Fruit fly (Drosophila melanogaster) whole organism, embryonic: ENCODE results near the gene CG11811.

Experiments used
- Atf3 ChIP-seq: fragments of 200-800 bp; sonication (Bioruptor generic); optimal IDR thresholded peaks from 3 replicates; lab custom pipeline; 2016; ENCODE audit warnings: missing biosample characterization, missing genetic modification characterization
- CG10147 ChIP-seq: fragments of 200-800 bp; sonication (Bioruptor generic); optimal IDR thresholded peaks from 2 replicates; lab custom pipeline; 2019; ENCODE audit warnings: missing biosample characterization, mild to moderate bottlenecking, missing genetic modification characterization, moderate library complexity
- CG10321 ChIP-seq: fragments of 200-800 bp; sonication (Bioruptor generic); IDR thresholded peaks from 2 replicates; pipeline ENCODE4 v1.3.6; 2022; ENCODE audit warnings: missing biosample characterization, missing genetic modification characterization
- CG10431 ChIP-seq: fragments of 200-800 bp; sonication (Bioruptor generic); optimal IDR thresholded peaks from 3 replicates; lab custom pipeline; 2018; ENCODE audit warnings: missing biosample characterization, mild to moderate bottlenecking, missing genetic modification characterization
- CG10654 ChIP-seq: fragments of 200-800 bp; sonication (Bioruptor generic); optimal IDR thresholded peaks from 2 replicates; lab custom pipeline; 2016; ENCODE audit warnings: missing biosample characterization, missing genetic modification characterization
- CG12299 ChIP-seq: fragments of 200-800 bp; sonication (Bioruptor generic); optimal IDR thresholded peaks from 2 replicates; lab custom pipeline; 2018; ENCODE audit warnings: missing biosample characterization, mild to moderate bottlenecking, missing genetic modification characterization
- CG1233 ChIP-seq: fragments of 200-800 bp; sonication (Bioruptor generic); optimal IDR thresholded peaks from 4 replicates; lab custom pipeline; 2018; ENCODE audit warnings: missing biosample characterization, mild to moderate bottlenecking, missing genetic modification characterization
- CG13296 ChIP-seq: fragments of 200-800 bp; sonication (Bioruptor generic); optimal IDR thresholded peaks from 3 replicates; lab custom pipeline; 2018; ENCODE audit warnings: missing biosample characterization, mild to moderate bottlenecking, missing genetic modification characterization
- CG13624 ChIP-seq: fragments of 200-800 bp; sonication (Bioruptor generic); optimal IDR thresholded peaks from 2 replicates; lab custom pipeline; 2016; ENCODE audit warnings: missing biosample characterization, missing genetic modification characterization
- CG15479 ChIP-seq: fragments of 200-800 bp; sonication (Bioruptor generic); optimal IDR thresholded peaks from 3 replicates; lab custom pipeline; 2019; ENCODE audit warnings: missing biosample characterization, mild to moderate bottlenecking, missing genetic modification characterization, moderate library complexity
- CG15696 ChIP-seq: fragments of 200-800 bp; sonication (Bioruptor generic); optimal IDR thresholded peaks from 2 replicates; lab custom pipeline; 2019; ENCODE audit warnings: missing biosample characterization, mild to moderate bottlenecking, missing genetic modification characterization, moderate library complexity
- CG1602 ChIP-seq: fragments of 200-800 bp; sonication (Bioruptor generic); optimal IDR thresholded peaks from 3 replicates; lab custom pipeline; 2016; ENCODE audit warnings: missing biosample characterization, missing genetic modification characterization
- CG1647 ChIP-seq: fragments of 200-800 bp; sonication (Bioruptor generic); optimal IDR thresholded peaks from 3 replicates; lab custom pipeline; 2016; ENCODE audit warnings: missing biosample characterization, missing genetic modification characterization
- CG16779 ChIP-seq: fragments of 200-800 bp; sonication (Bioruptor generic); IDR thresholded peaks from 2 replicates; pipeline ENCODE4 v1.3.6; 2022; ENCODE audit warnings: missing biosample characterization, missing genetic modification characterization
- CG32767 ChIP-seq: fragments of 200-800 bp; sonication (Bioruptor generic); IDR thresholded peaks from 2 replicates; pipeline ENCODE4 v1.3.6; 2022; ENCODE audit warnings: missing biosample characterization, missing genetic modification characterization
- CG3838 ChIP-seq: fragments of 200-800 bp; sonication (Bioruptor generic); optimal IDR thresholded peaks from 3 replicates; lab custom pipeline; 2016; ENCODE audit warnings: missing biosample characterization, missing genetic modification characterization
- CG3995 ChIP-seq: fragments of 200-800 bp; sonication (Bioruptor generic); optimal IDR thresholded peaks from 3 replicates; lab custom pipeline; 2016; ENCODE audit warnings: missing biosample characterization, missing genetic modification characterization
- CG7271 ChIP-seq: fragments of 200-800 bp; sonication (Bioruptor generic); optimal IDR thresholded peaks from 2 replicates; lab custom pipeline; 2018; ENCODE audit warnings: missing biosample characterization, mild to moderate bottlenecking, missing genetic modification characterization, moderate library complexity
- CG7357 ChIP-seq: fragments of 200-800 bp; sonication (Bioruptor generic); IDR thresholded peaks from 3 replicates; pipeline ENCODE4 v1.3.6; 2022; ENCODE audit warnings: missing biosample characterization, missing genetic modification characterization
- CG7745 ChIP-seq: fragments of 200-800 bp; sonication (Bioruptor generic); optimal IDR thresholded peaks from 2 replicates; lab custom pipeline; 2018; ENCODE audit warnings: missing biosample characterization, mild to moderate bottlenecking, missing genetic modification characterization, moderate library complexity
- CG7987 ChIP-seq: fragments of 200-800 bp; sonication (Bioruptor generic); optimal IDR thresholded peaks from 2 replicates; lab custom pipeline; 2018; ENCODE audit warnings: missing biosample characterization, mild to moderate bottlenecking, missing genetic modification characterization, moderate library complexity
- CG8478 ChIP-seq: fragments of >200 bp; optimal IDR thresholded peaks from 2 replicates; lab custom pipeline; 2018
- CG9437 ChIP-seq: fragments of 200-800 bp; sonication (Bioruptor generic); optimal IDR thresholded peaks from 2 replicates; lab custom pipeline; 2018; ENCODE audit warnings: missing biosample characterization, mild to moderate bottlenecking, missing genetic modification characterization
- CG9797 ChIP-seq: fragments of 200-800 bp; sonication (Bioruptor generic); optimal IDR thresholded peaks from 3 replicates; lab custom pipeline; 2018; ENCODE audit warnings: missing biosample characterization, mild to moderate bottlenecking, missing genetic modification characterization
- CG9932 ChIP-seq: fragments of 200-800 bp; sonication (Bioruptor generic); IDR thresholded peaks from 2 replicates; pipeline ENCODE4 v1.3.6; 2022; ENCODE audit warnings: missing biosample characterization, missing genetic modification characterization
- Dfd ChIP-seq, 2 experiments: fragments of >200 bp; optimal IDR thresholded peaks; 2 replicates each; lab custom pipeline; 2017; ENCODE audit warnings: missing biosample characterization in 2 of 2, missing genetic modification characterization in 2 of 2
- Ets65A ChIP-seq: fragments of 200-800 bp; sonication (Bioruptor generic); peaks from one replicate; lab custom pipeline; 2016; ENCODE audit warnings: missing biosample characterization, missing genetic modification characterization
- Gsc ChIP-seq: fragments of 200-800 bp; sonication (Bioruptor generic); IDR thresholded peaks from 2 replicates; pipeline ENCODE4 v1.3.6; 2022; ENCODE audit warnings: missing biosample characterization, missing genetic modification characterization
- HHEX ChIP-seq: fragments of 200-800 bp; sonication (Bioruptor generic); optimal IDR thresholded peaks from 3 replicates; lab custom pipeline; 2017; ENCODE audit warnings: missing biosample characterization, mild to moderate bottlenecking, missing genetic modification characterization, missing genetic modification reagents
- HLH3B ChIP-seq: fragments of 200-800 bp; sonication (Bioruptor generic); IDR thresholded peaks from 2 replicates; pipeline ENCODE4 v1.3.6; 2022; ENCODE audit warnings: missing biosample characterization, missing genetic modification characterization
- Oli ChIP-seq: fragments of 200-800 bp; sonication (Bioruptor generic); optimal IDR thresholded peaks from 2 replicates; lab custom pipeline; 2018; ENCODE audit warnings: missing biosample characterization, mild to moderate bottlenecking, missing genetic modification characterization, moderate library complexity
- Rfx ChIP-seq: fragments of 200-800 bp; sonication (Bioruptor generic); IDR thresholded peaks from 2 replicates; pipeline ENCODE4 v1.3.6; 2022; ENCODE audit warnings: missing biosample characterization, missing genetic modification characterization
- Spps ChIP-seq: fragments of 200-800 bp; sonication (Bioruptor generic); optimal IDR thresholded peaks from 2 replicates; lab custom pipeline; 2018; ENCODE audit warnings: missing biosample characterization, mild to moderate bottlenecking, missing genetic modification characterization
- Stat92E ChIP-seq, 3 experiments: fragments of >200 bp in 2 of 3; fragments of 200-800 bp in 1 of 3; sonication (Bioruptor generic) in 1 of 3; optimal IDR thresholded peaks; 2 replicates each; lab custom pipeline; 2017 to 2019; ENCODE audit warnings: missing biosample characterization in 3 of 3, missing genetic modification characterization in 3 of 3, mild to moderate bottlenecking in 1 of 3, moderate library complexity in 1 of 3
- abd-A ChIP-seq: fragments of 200-800 bp; sonication (Bioruptor generic); optimal IDR thresholded peaks from 3 replicates; lab custom pipeline; 2019; ENCODE audit warnings: missing biosample characterization, mild to moderate bottlenecking, missing genetic modification characterization, moderate library complexity
- ap ChIP-seq: fragments of 200-800 bp; sonication (Bioruptor generic); IDR thresholded peaks from 2 replicates; pipeline ENCODE4 v1.3.6; 2022; ENCODE audit warnings: missing biosample characterization, missing genetic modification characterization
- ash1 ChIP-seq: fragments of 200-800 bp; sonication (Bioruptor generic); optimal IDR thresholded peaks from 2 replicates; lab custom pipeline; 2018; ENCODE audit warnings: missing biosample characterization, mild to moderate bottlenecking, missing genetic modification characterization
- bbx ChIP-seq: fragments of 200-800 bp; sonication (Bioruptor generic); IDR thresholded peaks from 2 replicates; pipeline ENCODE4 v1.3.6; 2022; ENCODE audit warnings: missing biosample characterization, missing genetic modification characterization; ENCODE audit not compliant: partially characterized antibody
- chinmo ChIP-seq: fragments of 200-800 bp; sonication (Bioruptor generic); IDR thresholded peaks from 4 replicates; pipeline ENCODE4 v1.3.6; 2022; ENCODE audit warnings: missing biosample characterization, missing genetic modification characterization; ENCODE audit not compliant: partially characterized antibody
- crol ChIP-seq: fragments of 200-800 bp; sonication (Bioruptor generic); IDR thresholded peaks from 2 replicates; pipeline ENCODE4 v1.3.6; 2022; ENCODE audit warnings: missing biosample characterization, missing genetic modification characterization
- ewg ChIP-seq: fragments of 200-800 bp; sonication (Bioruptor generic); optimal IDR thresholded peaks from 3 replicates; lab custom pipeline; 2017; ENCODE audit warnings: mild to moderate bottlenecking, missing biosample characterization, missing genetic modification reagents, missing genetic modification characterization
- gce ChIP-seq: fragments of 200-800 bp; sonication (Bioruptor generic); IDR thresholded peaks from 3 replicates; pipeline ENCODE4 v1.3.6; 2022; ENCODE audit warnings: missing biosample characterization, missing genetic modification characterization
- gsb-n ChIP-seq: fragments of 200-800 bp; sonication (Bioruptor generic); optimal IDR thresholded peaks from 3 replicates; lab custom pipeline; 2018; ENCODE audit warnings: missing biosample characterization, mild to moderate bottlenecking, missing genetic modification characterization
- kni ChIP-seq: fragments of 200-800 bp; sonication (Bioruptor generic); optimal IDR thresholded peaks from 3 replicates; lab custom pipeline; 2017; ENCODE audit warnings: mild to moderate bottlenecking, missing biosample characterization, missing genetic modification reagents, missing genetic modification characterization
- lbe ChIP-seq: fragments of 200-800 bp; sonication (Bioruptor generic); optimal IDR thresholded peaks from 2 replicates; lab custom pipeline; 2016; ENCODE audit warnings: missing biosample characterization, mild to moderate bottlenecking, missing genetic modification characterization
- nmo ChIP-seq: fragments of 200-800 bp; sonication (Bioruptor generic); optimal IDR thresholded peaks from 2 replicates; lab custom pipeline; 2018; ENCODE audit warnings: missing biosample characterization, mild to moderate bottlenecking, missing genetic modification characterization, moderate library complexity
- p53 ChIP-seq: fragments of 200-800 bp; sonication (Bioruptor generic); optimal IDR thresholded peaks from 2 replicates; lab custom pipeline; 2016; ENCODE audit warnings: missing biosample characterization, missing genetic modification characterization
- pum ChIP-seq: fragments of 200-800 bp; sonication (Bioruptor generic); optimal IDR thresholded peaks from 2 replicates; lab custom pipeline; 2016; ENCODE audit warnings: missing biosample characterization, missing genetic modification characterization
- ttk ChIP-seq: fragments of 200-800 bp; sonication (Bioruptor generic); IDR thresholded peaks from 2 replicates; pipeline ENCODE4 v2.1.2; 2022; ENCODE audit warnings: missing biosample characterization, missing genetic modification characterization
- tx ChIP-seq: fragments of 200-800 bp; sonication (Bioruptor generic); optimal IDR thresholded peaks from 2 replicates; lab custom pipeline; 2016; ENCODE audit warnings: missing biosample characterization, missing genetic modification characterization
- vfl ChIP-seq: fragments of 200-800 bp; sonication (Bioruptor generic); optimal IDR thresholded peaks from 2 replicates; lab custom pipeline; 2016; ENCODE audit warnings: missing biosample characterization, missing genetic modification characterization

CG11811 gene

dm6 chr3L:10664511-10665062, 26.2 kb upstream of the CG11811 start, which contains the start of gene simj (continued):
- TF ChIP-seq Dfd (GFP tag; optimal IDR thresholded peaks at IDR 0.05; lab: Kevin White, UChicago): no peak
- TF ChIP-seq bbx (GFP tag; lab: Robert Waterston, UW): peak; percentile 95
- peak; percentile 71 for TF ChIP-seq lbe (GFP tag; lab: Kevin White, UChicago)
- TF ChIP-seq gce (GFP tag; lab: Robert Waterston, UW): peak; percentile 35; the same call in 1 of the 3 replicates
- peak; percentile 94 for TF ChIP-seq CG9797
- TF ChIP-seq chinmo (GFP tag; lab: Robert Waterston, UW): peak; percentile 96
- TF ChIP-seq vfl (GFP tag; lab: Kevin White, UChicago): peak; percentile 55
- peak; percentile 39 for TF ChIP-seq HHEX (GFP tag; lab: Kevin White, UChicago)
- TF ChIP-seq CG7271 (tag; lab: Kevin White, UChicago): peak; percentile 72
- peak; percentile 53 for TF ChIP-seq kni (GFP tag; lab: Kevin White, UChicago)
- peak; percentile 0 for TF ChIP-seq CG7745
- TF ChIP-seq pum (GFP tag; lab: Kevin White, UChicago): no peak
- TF ChIP-seq gsb-n (tag; lab: Kevin White, UChicago): peak; percentile 30
- no peak for TF ChIP-seq CG1602 (GFP tag; lab: Kevin White, UChicago)
- TF ChIP-seq crol: peak; percentile 7; the same call in 1 of the 2 replicates
- TF ChIP-seq CG3995 (GFP tag; lab: Kevin White, UChicago): no peak
- TF ChIP-seq CG3838 (GFP tag; lab: Kevin White, UChicago): peak; percentile 51
- peak; percentile 6 for TF ChIP-seq CG15696
- TF ChIP-seq ash1 (GFP tag; lab: Kevin White, UChicago): peak; percentile 77
- TF ChIP-seq abd-A (tag; lab: Kevin White, UChicago): peak; percentile 73
- TF ChIP-seq Stat92E (GFP tag; optimal IDR thresholded peaks at IDR 0.05; lab: Kevin White, UChicago): peak in 1 of 3 experiments; percentile 75
- peak; percentile 13 for TF ChIP-seq CG1647 (GFP tag; lab: Kevin White, UChicago)
- TF ChIP-seq tx (GFP tag; lab: Kevin White, UChicago): peak; percentile 22
- peak; percentile 63 for TF ChIP-seq CG1233 (GFP tag; lab: Kevin White, UChicago)
- TF ChIP-seq CG13624 (GFP tag; lab: Kevin White, UChicago): peak; percentile 75
- peak; percentile 60 for TF ChIP-seq nmo (GFP tag; lab: Kevin White, UChicago)
- TF ChIP-seq ttk: no peak
- TF ChIP-seq CG12299: peak; percentile 64
- peak; percentile 80 for TF ChIP-seq Rfx (GFP tag; lab: Robert Waterston, UW)
- TF ChIP-seq Atf3 (GFP tag; lab: Kevin White, UChicago): no peak
- no peak for TF ChIP-seq CG10431 (GFP tag; lab: Kevin White, UChicago)
- peak; percentile 67 for TF ChIP-seq ewg (GFP tag; lab: Kevin White, UChicago)
- TF ChIP-seq CG8478 (lab: Kevin White, UChicago): no peak
- TF ChIP-seq CG10147 (GFP tag; lab: Kevin White, UChicago): peak; percentile 2
- peak; percentile 54 for TF ChIP-seq CG13296
- TF ChIP-seq Spps: peak; percentile 29
- 0 out of 2 replicates have a peak, but pooled peaks have one; percentile 27 for TF ChIP-seq CG16779 (GFP tag; lab: Robert Waterston, UW)
- no peak for TF ChIP-seq CG10654 (GFP tag; lab: Kevin White, UChicago)
- no peak for TF ChIP-seq CG10321
- TF ChIP-seq CG9932 (GFP tag; lab: Robert Waterston, UW): peak; percentile 71
- TF ChIP-seq Gsc (GFP tag; lab: Robert Waterston, UW): no peak
- no peak for TF ChIP-seq ap
- TF ChIP-seq CG7357: no peak
- TF ChIP-seq CG32767 (GFP tag; lab: Robert Waterston, UW): no peak
- TF ChIP-seq CG15479 (GFP tag; lab: Kevin White, UChicago): no peak
- TF ChIP-seq Oli (tag; lab: Kevin White, UChicago): no peak
- no peak; the same call in 1 of the 2 replicates for TF ChIP-seq HLH3B (GFP tag; lab: Robert Waterston, UW)
- TF ChIP-seq Ets65A: no peak
- TF ChIP-seq CG9437 (GFP tag; lab: Kevin White, UChicago): no peak
- peak; percentile 70 for TF ChIP-seq CG7987 (GFP tag; lab: Kevin White, UChicago)
- TF ChIP-seq p53: peak; percentile 53
